Worm (Caenorhabditis elegans): Measurements from ENCODE around the gene Y47G7B.2.
"Not testable (repeated sequence)": the region's sequence is repeated elsewhere in the genome, so short reads cannot be mapped to it uniquely, and the experiment has no call there.

Y47G7B.2 gene

DNA sequence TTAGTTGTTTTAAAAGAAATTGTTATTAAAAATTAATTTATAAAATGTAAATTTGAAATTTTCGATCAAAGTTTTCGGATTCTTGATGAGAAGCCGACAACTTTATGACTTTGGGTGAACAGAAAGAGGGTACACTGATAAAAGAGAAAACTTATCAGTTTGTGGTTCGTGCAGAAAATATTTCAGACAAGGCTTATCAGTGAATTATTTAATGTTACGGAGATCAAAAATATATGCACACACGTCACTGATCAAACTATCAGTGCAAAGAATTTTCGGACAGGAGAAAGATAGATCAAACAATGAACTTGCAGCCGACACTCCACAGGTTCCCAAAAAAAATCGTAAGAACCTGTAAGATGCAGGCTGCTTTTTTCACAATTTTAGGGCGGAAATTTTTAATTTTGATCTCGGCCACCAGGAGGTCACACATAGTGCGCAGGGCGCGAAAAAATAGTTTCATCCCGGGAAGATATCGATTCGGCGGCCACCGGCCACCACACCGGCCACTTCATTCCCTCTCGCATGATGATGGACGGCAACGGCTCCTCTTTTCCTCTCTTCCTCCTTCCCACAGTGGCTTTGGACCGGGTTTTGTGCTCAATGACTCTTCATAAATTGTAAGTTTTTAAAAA is 30.2 kb downstream of the Y47G7B.2 start, which contains the start of gene F22E5.17:
Gene F22E5.17 (plus strand): TSS at position 508 of the 635 bp plus-strand sequence.
- no peak for TF ChIP-seq nhr-11 (tag; optimal IDR thresholded peaks at IDR 0.05)
- no peak for TF ChIP-seq R02D3.7 (tag; optimal IDR thresholded peaks at IDR 0.05)
- TF ChIP-seq ceh-16 (tag; optimal IDR thresholded peaks at IDR 0.05): no peak
- no peak for TF ChIP-seq elt-1 (tag; optimal IDR thresholded peaks at IDR 0.05)
- TF ChIP-seq nhr-76 (tag; optimal IDR thresholded peaks at IDR 0.05): no peak
- TF ChIP-seq lin-15B (tag; optimal IDR thresholded peaks at IDR 0.05): no peak
- TF ChIP-seq egl-5 (tag; optimal IDR thresholded peaks at IDR 0.05): no peak
- TF ChIP-seq nhr-77 (tag; optimal IDR thresholded peaks at IDR 0.05): no peak
- no peak for TF ChIP-seq eor-1 (tag; optimal IDR thresholded peaks at IDR 0.05)
- TF ChIP-seq nhr-67 (tag; optimal IDR thresholded peaks at IDR 0.05): no peak
- no peak for TF ChIP-seq nhr-25 (tag; optimal IDR thresholded peaks at IDR 0.05)
- TF ChIP-seq nhr-237 (tag; optimal IDR thresholded peaks at IDR 0.05): no peak
- TF ChIP-seq ama-1 (optimal IDR thresholded peaks at IDR 0.05): no peak
- no peak for TF ChIP-seq jun-1 (tag; optimal IDR thresholded peaks at IDR 0.05)
- no peak for TF ChIP-seq ceh-82 (tag; optimal IDR thresholded peaks at IDR 0.05)
- no peak for TF ChIP-seq nhr-43 (tag; optimal IDR thresholded peaks at IDR 0.05; ENCODE audit: poor library complexity, severe bottlenecking)
- TF ChIP-seq nhr-28 (tag; optimal IDR thresholded peaks at IDR 0.05): no peak
- peak; percentile 4 for TF ChIP-seq skn-1 (tag; optimal IDR thresholded peaks at IDR 0.05)
- no peak for TF ChIP-seq lsy-12 (tag; optimal IDR thresholded peaks at IDR 0.05)
- TF ChIP-seq pha-4 (tag; optimal IDR thresholded peaks at IDR 0.05): no peak
- TF ChIP-seq tbx-2 (tag; optimal IDR thresholded peaks at IDR 0.05): no peak
- no peak for TF ChIP-seq aly-2 (tag; optimal IDR thresholded peaks at IDR 0.05)
- no peak for TF ChIP-seq lin-39 (tag; optimal IDR thresholded peaks at IDR 0.05)
- no peak for TF ChIP-seq ceh-28 (tag; optimal IDR thresholded peaks at IDR 0.05)
- TF ChIP-seq elt-2 (tag; optimal IDR thresholded peaks at IDR 0.05): peak; percentile 94
- TF ChIP-seq egl-27 (tag; optimal IDR thresholded peaks at IDR 0.05): no peak
- peak; percentile 69 for TF ChIP-seq pqm-1 (tag; optimal IDR thresholded peaks at IDR 0.05)

DNA sequence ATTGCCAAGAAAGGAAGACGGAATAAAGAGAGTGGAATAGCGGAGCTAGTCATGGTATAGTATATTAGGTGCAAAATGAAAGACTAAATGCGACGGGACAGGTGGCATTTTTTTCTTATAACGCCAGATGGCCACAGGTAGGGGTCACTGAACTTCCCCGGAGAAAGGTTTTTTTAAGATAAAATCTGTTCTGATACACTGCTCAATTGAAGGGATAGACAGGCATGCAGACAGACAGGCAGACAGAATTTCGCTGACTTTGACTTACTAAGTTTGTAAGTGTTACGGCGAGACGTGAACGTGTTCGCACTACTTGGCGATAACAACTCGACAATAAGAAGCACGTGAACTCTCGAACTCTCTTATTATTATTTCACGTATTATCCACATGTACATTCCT is 34.3 kb downstream of the Y47G7B.2 start, which contains the start of the genes F22E5.20 and F22E5.1:
Gene F22E5.20 (minus strand): TSS at position 101 of the 400 bp plus-strand sequence.
Gene F22E5.1 (plus strand): TSS at position 242 of the 400 bp plus-strand sequence.
- not testable (repeated sequence) for TF ChIP-seq daf-12, unc-39, lin-15B (tag; optimal IDR thresholded peaks at IDR 0.05)

DNA sequence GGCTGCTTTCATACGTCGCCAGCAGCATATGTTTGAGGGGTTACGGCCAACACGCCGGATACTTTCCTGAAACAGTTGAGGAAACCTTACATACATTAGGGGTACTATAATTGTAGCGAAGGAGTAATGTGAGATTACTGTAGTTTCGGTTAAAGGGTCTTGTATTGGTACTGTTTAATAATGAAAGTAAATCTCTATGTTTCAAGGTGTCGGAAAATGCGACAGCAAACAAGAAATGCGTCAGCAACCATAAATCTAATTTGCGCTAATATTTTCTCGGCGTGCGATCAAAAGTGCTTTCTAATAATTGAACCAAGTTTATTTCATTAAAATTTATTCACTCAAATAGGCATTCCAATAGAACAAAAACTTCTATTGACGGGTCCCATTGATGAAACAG is 35.5 kb downstream of the Y47G7B.2 start, which contains the start of gene sri-57:
Gene sri-57 (minus strand): TSS at position 101 of the 400 bp plus-strand sequence.
- not testable (repeated sequence) for TF ChIP-seq ztf-4, aly-2, hmg-11 (tag; optimal IDR thresholded peaks at IDR 0.05)

DNA sequence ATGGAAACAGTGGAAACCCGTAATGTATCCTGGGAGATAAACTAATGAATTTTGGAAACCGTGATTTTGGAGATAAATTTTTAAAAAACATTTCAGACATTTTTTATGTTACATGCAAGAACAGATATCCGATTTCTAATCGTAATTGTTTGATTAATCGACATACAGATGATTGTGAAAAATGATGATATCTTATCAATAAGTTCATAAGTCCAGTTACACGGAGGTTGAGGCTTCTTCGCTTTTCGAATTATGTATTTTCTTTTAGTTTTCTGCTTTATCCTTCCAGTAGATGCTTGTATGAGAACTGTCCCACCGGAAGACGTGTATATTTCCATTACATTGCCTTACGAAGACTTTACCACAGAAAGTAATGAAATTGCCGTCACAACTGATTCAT is 42.2 kb downstream of the Y47G7B.2 start, which contains the start of gene F22E5.22:
Gene F22E5.22 (plus strand): TSS at position 301 of the 400 bp plus-strand sequence.
- TF ChIP-seq fos-1 (tag; optimal IDR thresholded peaks at IDR 0.05) (no peak), ZK546.5 (tag; optimal IDR thresholded peaks at IDR 0.05) (no peak), tbx-2 (tag; optimal IDR thresholded peaks at IDR 0.05) (no peak), R02D3.7 (tag; optimal IDR thresholded peaks at IDR 0.05) (no peak), unc-39 (tag; optimal IDR thresholded peaks at IDR 0.05) (no peak), hmg-11 (tag; optimal IDR thresholded peaks at IDR 0.05) (no peak), lsy-12 (tag; optimal IDR thresholded peaks at IDR 0.05) (no peak), fkh-2 (tag; optimal IDR thresholded peaks at IDR 0.05) (no peak), elt-1 (tag; optimal IDR thresholded peaks at IDR 0.05) (no peak), nhr-43 (tag; optimal IDR thresholded peaks at IDR 0.05; ENCODE audit: poor library complexity, severe bottlenecking) (no peak), lin-39 (tag; optimal IDR thresholded peaks at IDR 0.05) (no peak), snpc-4 (tag; optimal IDR thresholded peaks at IDR 0.05) (no peak), nhr-25 (tag; optimal IDR thresholded peaks at IDR 0.05) (no peak), nhr-237 (tag; optimal IDR thresholded peaks at IDR 0.05) (no peak), zag-1 (tag; optimal IDR thresholded peaks at IDR 0.05) (no peak), aly-2 (tag; optimal IDR thresholded peaks at IDR 0.05) (no peak), mml-1 (tag; optimal IDR thresholded peaks at IDR 0.05) (no peak)

Data from whole organism, L3 larva.